Fruit fly (Drosophila melanogaster): ENCODE measurements around the gene bocks.
A peak's percentile ranks its signal among the peaks of the same experiment; 100 is the strongest.

Gene bocks

dm6 chr3R:9590952-9591532 is at the start of gene bocks, which contains the start of gene CG8312 (continued):
- TF ChIP-seq zfh1 (GFP tag; IDR thresholded peaks at IDR 0.05) (no peak), CG7963 (GFP tag; IDR thresholded peaks at IDR 0.05; ENCODE audit: partially characterized antibody) (no peak), C15 (GFP tag; IDR thresholded peaks at IDR 0.05) (no peak), CG12155 (GFP tag; optimal IDR thresholded peaks at IDR 0.05) (peak; percentile 44), CG8089 (GFP tag; optimal IDR thresholded peaks at IDR 0.05) (peak; percentile 12), CHES-1-like (GFP tag; optimal IDR thresholded peaks at IDR 0.05) (peak; percentile 85), yki (optimal IDR thresholded peaks at IDR 0.05) (no peak), CG12942 (GFP tag; optimal IDR thresholded peaks at IDR 0.05) (peak; percentile 5), ssp (GFP tag; IDR thresholded peaks at IDR 0.05) (no peak), CG10366 (GFP tag; IDR thresholded peaks at IDR 0.05) (no peak), CG14014 (GFP tag; IDR thresholded peaks at IDR 0.05) (no peak), crp (GFP tag; optimal IDR thresholded peaks at IDR 0.05) (peak in 1 of 2 experiments; percentile 66), amos (GFP tag; IDR thresholded peaks at IDR 0.05; ENCODE audit: partially characterized antibody) (no peak), ERR (GFP tag; optimal IDR thresholded peaks at IDR 0.05) (peak; percentile 80), CG9437 (GFP tag; optimal IDR thresholded peaks at IDR 0.05) (no peak), CG42726 (GFP tag; IDR thresholded peaks at IDR 0.05; ENCODE audit: partially characterized antibody) (no peak), fru (optimal IDR thresholded peaks at IDR 0.05) (no peak), CG33213 (GFP tag; optimal IDR thresholded peaks at IDR 0.05) (peak; percentile 80), Dip3 (GFP tag; optimal IDR thresholded peaks at IDR 0.05) (peak; percentile 45), CG11456 (GFP tag; IDR thresholded peaks at IDR 0.05) (no peak), sna (GFP tag; IDR thresholded peaks at IDR 0.05; ENCODE audit: partially characterized antibody) (no peak), gt (GFP tag; IDR thresholded peaks at IDR 0.05) (no peak), CG17802 (tag; optimal IDR thresholded peaks at IDR 0.05) (no peak), jigr1 (GFP tag; IDR thresholded peaks at IDR 0.05) (no peak), zfh2 (GFP tag; optimal IDR thresholded peaks at IDR 0.05) (peak; percentile 78), mam (GFP tag; optimal IDR thresholded peaks at IDR 0.05) (peak; percentile 65), CG15073 (GFP tag; optimal IDR thresholded peaks at IDR 0.05) (no peak), da (GFP tag; optimal IDR thresholded peaks at IDR 0.05) (peak; percentile 46), pum (GFP tag; optimal IDR thresholded peaks at IDR 0.05) (peak; percentile 57), CG9932 (GFP tag; IDR thresholded peaks at IDR 0.05) (no peak), zen (tag; optimal IDR thresholded peaks at IDR 0.05) (peak; percentile 26), Spps (tag; optimal IDR thresholded peaks at IDR 0.05) (peak; percentile 29), stc (GFP tag; IDR thresholded peaks at IDR 0.05) (no peak), Lhr (GFP tag; optimal IDR thresholded peaks at IDR 0.05) (peak; percentile 92), toy (GFP tag; IDR thresholded peaks at IDR 0.05) (no peak), CG1603 (tag; optimal IDR thresholded peaks at IDR 0.05) (peak; percentile 84), zf30C (GFP tag; optimal IDR thresholded peaks at IDR 0.05) (no peak), her (GFP tag; optimal IDR thresholded peaks at IDR 0.05) (peak; percentile 30), Hr39 (optimal IDR thresholded peaks at IDR 0.05) (no peak), NFAT (GFP tag; IDR thresholded peaks at IDR 0.05) (no peak), Mrtf (GFP tag; IDR thresholded peaks at IDR 0.05) (no peak), Ets97D (GFP tag; optimal IDR thresholded peaks at IDR 0.05) (peak; percentile 88), salm (tag; optimal IDR thresholded peaks at IDR 0.05) (no peak), CG13894 (tag; optimal IDR thresholded peaks at IDR 0.05) (peak; percentile 70), CG3726 (GFP tag; IDR thresholded peaks at IDR 0.05) (no peak), cas (GFP tag; IDR thresholded peaks at IDR 0.05) (no peak), CG12769 (tag; optimal IDR thresholded peaks at IDR 0.05) (peak; percentile 51), ci (GFP tag; IDR thresholded peaks at IDR 0.05) (no peak), CG16779 (GFP tag; IDR thresholded peaks at IDR 0.05) (no peak), Six4 (GFP tag; optimal IDR thresholded peaks at IDR 0.05) (no peak), CG8765 (GFP tag; IDR thresholded peaks at IDR 0.05) (no peak), D19A (tag; optimal IDR thresholded peaks at IDR 0.05) (no peak)

All from whole organism, embryonic.